Worm (Caenorhabditis elegans): ENCODE data around the gene B0507.1.

ce11 chrV:8792814-8793213, 16.4 kb downstream of the B0507.1 start:
- TF ChIP-seq ama-1 (optimal IDR thresholded peaks at IDR 0.05) (peak; percentile 55), hnd-1 (tag; optimal IDR thresholded peaks at IDR 0.05) (no peak), tra-4 (tag; optimal IDR thresholded peaks at IDR 0.05) (no peak), flt-1 (GFP tag; IDR thresholded peaks at IDR 0.05) (no peak), pes-1 (GFP tag; IDR thresholded peaks at IDR 0.05) (no peak)

Data from whole organism, early embryonic.